Fruit fly (Drosophila melanogaster) whole organism, embryonic: ENCODE measurements around the gene Tango9.

Experiments used
- Atf3 ChIP-seq: fragments of 200-800 bp; sonication (Bioruptor generic); optimal IDR thresholded peaks from 3 replicates; lab custom pipeline; 2016; ENCODE audit warnings: missing biosample characterization, missing genetic modification characterization
- Awh ChIP-seq: fragments of 200-800 bp; sonication (Bioruptor generic); IDR thresholded peaks from 2 replicates; pipeline ENCODE4, ENCODE4 v1.3.6; 2022; ENCODE audit warnings: missing biosample characterization, missing genetic modification characterization
- BtbVII ChIP-seq: fragments of 200-800 bp; sonication (Bioruptor generic); optimal IDR thresholded peaks from 3 replicates; lab custom pipeline; 2017; ENCODE audit warnings: missing biosample characterization, mild to moderate bottlenecking, missing genetic modification characterization
- CG10274 ChIP-seq: fragments of 200-800 bp; sonication (Bioruptor generic); optimal IDR thresholded peaks from 3 replicates; lab custom pipeline; 2017; ENCODE audit warnings: missing biosample characterization, mild to moderate bottlenecking, missing genetic modification characterization
- CG10565 ChIP-seq: fragments of 200-800 bp; sonication (Bioruptor generic); optimal IDR thresholded peaks from 3 replicates; lab custom pipeline; 2016; ENCODE audit warnings: missing biosample characterization, mild to moderate bottlenecking, missing genetic modification characterization
- CG10979 ChIP-seq: fragments of 200-800 bp; sonication (Bioruptor generic); optimal IDR thresholded peaks from 2 replicates; lab custom pipeline; 2018; ENCODE audit warnings: missing biosample characterization, mild to moderate bottlenecking, missing genetic modification characterization, moderate library complexity
- CG12236 ChIP-seq: fragments of 200-800 bp; sonication (Bioruptor generic); optimal IDR thresholded peaks from 2 replicates; lab custom pipeline; 2016; ENCODE audit warnings: missing biosample characterization, missing genetic modification characterization
- CG12942 ChIP-seq: fragments of 200-800 bp; sonication (Bioruptor generic); optimal IDR thresholded peaks from 3 replicates; lab custom pipeline; 2016; ENCODE audit warnings: missing biosample characterization, missing genetic modification characterization
- CG13775 ChIP-seq: fragments of 200-800 bp; sonication (Bioruptor generic); optimal IDR thresholded peaks from 3 replicates; lab custom pipeline; 2017; ENCODE audit warnings: missing biosample characterization, mild to moderate bottlenecking, missing genetic modification characterization
- CG14441 ChIP-seq: fragments of 200-800 bp; sonication (Bioruptor generic); IDR thresholded peaks from 2 replicates; pipeline ENCODE4 v1.3.6; 2022; ENCODE audit warnings: missing biosample characterization, missing genetic modification characterization
- CG15269 ChIP-seq: fragments of 200-800 bp; sonication (Bioruptor generic); optimal IDR thresholded peaks from 2 replicates; lab custom pipeline; 2018; ENCODE audit warnings: missing biosample characterization, mild to moderate bottlenecking, missing genetic modification characterization, moderate library complexity
- CG1792 ChIP-seq: fragments of 200-800 bp; sonication (Bioruptor generic); optimal IDR thresholded peaks from 2 replicates; lab custom pipeline; 2016; ENCODE audit warnings: missing biosample characterization, missing genetic modification characterization
- CG18764 ChIP-seq: fragments of 200-800 bp; sonication (Bioruptor generic); optimal IDR thresholded peaks from 3 replicates; lab custom pipeline; 2016; ENCODE audit warnings: missing biosample characterization, missing genetic modification characterization
- CG33557 ChIP-seq: fragments of 200-800 bp; sonication (Bioruptor generic); optimal IDR thresholded peaks from 2 replicates; lab custom pipeline; 2019; ENCODE audit warnings: missing biosample characterization, mild to moderate bottlenecking, missing genetic modification characterization, moderate library complexity
- CG3407 ChIP-seq: fragments of 200-800 bp; sonication (Bioruptor generic); optimal IDR thresholded peaks from 2 replicates; lab custom pipeline; 2018; ENCODE audit warnings: missing biosample characterization, mild to moderate bottlenecking, missing genetic modification characterization
- CG34422 ChIP-seq: fragments of 200-800 bp; sonication (Bioruptor generic); IDR thresholded peaks from 3 replicates; pipeline ENCODE4 v1.3.6; 2022; ENCODE audit warnings: missing biosample characterization, missing genetic modification characterization
- CG6175 ChIP-seq: fragments of 200-800 bp; sonication (Bioruptor generic); IDR thresholded peaks from 3 replicates; pipeline ENCODE4 v1.3.6; 2022; ENCODE audit warnings: missing biosample characterization, missing genetic modification characterization
- CG6254 ChIP-seq: fragments of 200-800 bp; sonication (Bioruptor generic); optimal IDR thresholded peaks from 3 replicates; lab custom pipeline; 2017; ENCODE audit warnings: mild to moderate bottlenecking, missing biosample characterization, missing genetic modification reagents, missing genetic modification characterization
- CG6791 ChIP-seq: fragments of 200-800 bp; sonication (Bioruptor generic); IDR thresholded peaks from 3 replicates; pipeline ENCODE4 v1.3.6; 2022; ENCODE audit warnings: missing biosample characterization, missing genetic modification characterization; ENCODE audit not compliant: partially characterized antibody
- CG6854 ChIP-seq: fragments of 200-800 bp; sonication (Bioruptor generic); optimal IDR thresholded peaks from 3 replicates; lab custom pipeline; 2017; ENCODE audit warnings: missing biosample characterization, mild to moderate bottlenecking, missing genetic modification characterization
- CG7357 ChIP-seq: fragments of 200-800 bp; sonication (Bioruptor generic); IDR thresholded peaks from 3 replicates; pipeline ENCODE4 v1.3.6; 2022; ENCODE audit warnings: missing biosample characterization, missing genetic modification characterization
- CHES-1-like ChIP-seq: fragments of 200-800 bp; sonication (Bioruptor generic); optimal IDR thresholded peaks from 2 replicates; lab custom pipeline; 2016; ENCODE audit warnings: missing biosample characterization, missing genetic modification characterization
- Chrac-16 ChIP-seq: fragments of 200-800 bp; sonication (Bioruptor generic); optimal IDR thresholded peaks from 3 replicates; lab custom pipeline; 2016; ENCODE audit warnings: missing biosample characterization, missing genetic modification characterization
- CkIIα-i1 ChIP-seq: fragments of 200-800 bp; sonication (Bioruptor generic); IDR thresholded peaks from 2 replicates; pipeline ENCODE4 v1.3.6; 2022; ENCODE audit warnings: missing biosample characterization, missing genetic modification characterization
- CoRest ChIP-seq: fragments of 200-800 bp; sonication (Bioruptor generic); optimal IDR thresholded peaks from 3 replicates; lab custom pipeline; 2018; ENCODE audit warnings: missing biosample characterization, mild to moderate bottlenecking, missing genetic modification characterization, moderate library complexity
- Dek ChIP-seq: fragments of 200-800 bp; sonication (Bioruptor generic); optimal IDR thresholded peaks from 3 replicates; lab custom pipeline; 2019; ENCODE audit warnings: missing biosample characterization, mild to moderate bottlenecking, missing genetic modification characterization, moderate library complexity
- Drgx ChIP-seq: fragments of 200-800 bp; sonication (Bioruptor generic); IDR thresholded peaks from 2 replicates; pipeline ENCODE4 v1.3.6; 2022; ENCODE audit warnings: missing biosample characterization, missing genetic modification characterization
- ERR ChIP-seq: fragments of 200-800 bp; sonication (Bioruptor generic); optimal IDR thresholded peaks from 2 replicates; lab custom pipeline; 2016; ENCODE audit warnings: missing biosample characterization, missing genetic modification characterization
- HHEX ChIP-seq: fragments of 200-800 bp; sonication (Bioruptor generic); optimal IDR thresholded peaks from 3 replicates; lab custom pipeline; 2017; ENCODE audit warnings: missing biosample characterization, mild to moderate bottlenecking, missing genetic modification characterization, missing genetic modification reagents
- Jarid2 ChIP-seq: fragments of 200-800 bp; sonication (Bioruptor generic); optimal IDR thresholded peaks from 3 replicates; lab custom pipeline; 2017; ENCODE audit warnings: mild to moderate bottlenecking, missing biosample characterization, missing genetic modification reagents, missing genetic modification characterization
- Neu2 ChIP-seq: fragments of 200-800 bp; sonication (Bioruptor generic); optimal IDR thresholded peaks from 3 replicates; lab custom pipeline; 2016; ENCODE audit warnings: missing biosample characterization, missing genetic modification characterization, borderline replicate concordance
- Nf-YA ChIP-seq: fragments of 200-800 bp; sonication (Bioruptor generic); IDR thresholded peaks from 2 replicates; pipeline ENCODE4 v1.3.6; 2022; ENCODE audit warnings: missing biosample characterization, missing genetic modification characterization
- PHDP ChIP-seq: fragments of 200-800 bp; sonication (Bioruptor generic); optimal IDR thresholded peaks from 3 replicates; lab custom pipeline; 2018; ENCODE audit warnings: missing biosample characterization, mild to moderate bottlenecking, missing genetic modification characterization, moderate library complexity
- Sox102F ChIP-seq: fragments of 200-800 bp; sonication (Bioruptor generic); optimal IDR thresholded peaks from 2 replicates; lab custom pipeline; 2018; ENCODE audit warnings: missing biosample characterization, mild to moderate bottlenecking, missing genetic modification characterization, moderate library complexity
- amos ChIP-seq: fragments of 200-800 bp; sonication (Bioruptor generic); IDR thresholded peaks from 2 replicates; pipeline ENCODE4 v1.3.6; 2022; ENCODE audit warnings: missing biosample characterization, missing genetic modification characterization; ENCODE audit not compliant: partially characterized antibody
- corto ChIP-seq: fragments of 200-800 bp; sonication (Bioruptor generic); optimal IDR thresholded peaks from 2 replicates; lab custom pipeline; 2016; ENCODE audit warnings: missing biosample characterization, mild to moderate bottlenecking, missing genetic modification characterization, moderate library complexity
- dysf ChIP-seq: fragments of 200-800 bp; sonication (Bioruptor generic); IDR thresholded peaks from 3 replicates; pipeline ENCODE4 v1.3.6; 2022; ENCODE audit warnings: missing biosample characterization, missing genetic modification characterization
- eyg ChIP-seq: fragments of 200-800 bp; sonication (Bioruptor generic); optimal IDR thresholded peaks from 3 replicates; lab custom pipeline; 2016; ENCODE audit warnings: missing biosample characterization, missing genetic modification characterization
- fu2 ChIP-seq: fragments of 200-800 bp; sonication (Bioruptor generic); optimal IDR thresholded peaks from 2 replicates; lab custom pipeline; 2016; ENCODE audit warnings: missing biosample characterization, missing genetic modification characterization
- hth ChIP-seq: fragments of >200 bp; optimal IDR thresholded peaks from 2 replicates; lab custom pipeline; 2017; ENCODE audit warnings: inconsistent platforms
- insv ChIP-seq, 2 experiments: fragments of 200-800 bp; sonication (Bioruptor generic); optimal IDR thresholded peaks; 3 replicates each; lab custom pipeline; 2016 to 2018; ENCODE audit warnings: missing biosample characterization in 2 of 2, missing genetic modification characterization in 2 of 2
- inv ChIP-seq: fragments of 200-800 bp; sonication (Bioruptor generic); IDR thresholded peaks from 2 replicates; pipeline ENCODE4 v1.3.6; 2022; ENCODE audit warnings: missing biosample characterization, missing genetic modification characterization; ENCODE audit not compliant: partially characterized antibody
- lbe ChIP-seq: fragments of 200-800 bp; sonication (Bioruptor generic); optimal IDR thresholded peaks from 2 replicates; lab custom pipeline; 2016; ENCODE audit warnings: missing biosample characterization, mild to moderate bottlenecking, missing genetic modification characterization
- lilli ChIP-seq: fragments of 200-800 bp; sonication (Bioruptor generic); optimal IDR thresholded peaks from 3 replicates; lab custom pipeline; 2016; ENCODE audit warnings: missing biosample characterization, missing genetic modification characterization
- nerfin-2 ChIP-seq: fragments of 200-800 bp; sonication (Bioruptor generic); IDR thresholded peaks from 2 replicates; pipeline ENCODE4 v1.3.6; 2022; ENCODE audit warnings: missing biosample characterization, missing genetic modification characterization; ENCODE audit not compliant: partially characterized antibody
- oc ChIP-seq: fragments of 200-800 bp; sonication (Bioruptor generic); optimal IDR thresholded peaks from 2 replicates; lab custom pipeline; 2018; ENCODE audit warnings: missing biosample characterization, mild to moderate bottlenecking, missing genetic modification characterization, moderate library complexity
- p53 ChIP-seq: fragments of 200-800 bp; sonication (Bioruptor generic); optimal IDR thresholded peaks from 2 replicates; lab custom pipeline; 2016; ENCODE audit warnings: missing biosample characterization, missing genetic modification characterization
- slbo ChIP-seq: fragments of 200-800 bp; sonication (Bioruptor generic); IDR thresholded peaks from 2 replicates; pipeline ENCODE4 v1.3.6; 2022; ENCODE audit warnings: missing biosample characterization, missing genetic modification characterization
- trh ChIP-seq: fragments of 200-800 bp; sonication (Bioruptor generic); optimal IDR thresholded peaks from 2 replicates; lab custom pipeline; 2016; ENCODE audit warnings: missing biosample characterization, missing genetic modification characterization
- tx ChIP-seq: fragments of 200-800 bp; sonication (Bioruptor generic); optimal IDR thresholded peaks from 2 replicates; lab custom pipeline; 2016; ENCODE audit warnings: missing biosample characterization, missing genetic modification characterization
- usp ChIP-seq: fragments of >200 bp; optimal IDR thresholded peaks from 2 replicates; lab custom pipeline; 2017; ENCODE audit warnings: missing biosample characterization, missing genetic modification characterization
- zen2 ChIP-seq: fragments of 200-800 bp; sonication (Bioruptor generic); IDR thresholded peaks from 3 replicates; pipeline ENCODE4 v1.3.6; 2022; ENCODE audit warnings: missing biosample characterization, missing genetic modification characterization; ENCODE audit not compliant: partially characterized antibody

Gene Tango9

dm6 chr3R:11969217-11969616 lies 5.5 kb downstream of the Tango9 start (continued):
- no peak for TF ChIP-seq CG14441 (GFP tag; lab: Robert Waterston, UW)
- no peak for TF ChIP-seq oc
- TF ChIP-seq zen2 (GFP tag; lab: Robert Waterston, UW), result no peak
- TF ChIP-seq hth (lab: Kevin White, UChicago), result no peak
- no peak for TF ChIP-seq tx (GFP tag; lab: Kevin White, UChicago)
- TF ChIP-seq amos, result no peak
- TF ChIP-seq usp (GFP tag; lab: Kevin White, UChicago), result no peak
- no peak for TF ChIP-seq CG13775 (GFP tag; lab: Kevin White, UChicago)
- TF ChIP-seq HHEX (GFP tag; lab: Kevin White, UChicago), result no peak
- no peak for TF ChIP-seq CG18764 (GFP tag; lab: Kevin White, UChicago)
- TF ChIP-seq fu2, result no peak
- TF ChIP-seq PHDP (tag; lab: Kevin White, UChicago), result peak; percentile 19
- TF ChIP-seq CHES-1-like, result no peak
- no peak for TF ChIP-seq Neu2
- TF ChIP-seq CG3407 (GFP tag; lab: Kevin White, UChicago), result no peak
- TF ChIP-seq CG6854 (GFP tag; lab: Kevin White, UChicago), result no peak
- peak; percentile 23 for TF ChIP-seq lilli
- no peak for TF ChIP-seq CG1792 (GFP tag; lab: Kevin White, UChicago)
- no peak for TF ChIP-seq corto (GFP tag; lab: Kevin White, UChicago)
- no peak for TF ChIP-seq eyg (GFP tag; lab: Kevin White, UChicago)
- TF ChIP-seq lbe, result no peak
- no peak for TF ChIP-seq CG6175
- TF ChIP-seq trh (GFP tag; lab: Kevin White, UChicago), result no peak
- no peak for TF ChIP-seq nerfin-2
- no peak for TF ChIP-seq CG34422 (GFP tag; lab: Robert Waterston, UW)
- no peak for TF ChIP-seq CkIIα-i1 (GFP tag; lab: Robert Waterston, UW)
- no peak for TF ChIP-seq CG10565 (GFP tag; lab: Kevin White, UChicago)
- no peak for TF ChIP-seq Atf3 (GFP tag; lab: Kevin White, UChicago)
- TF ChIP-seq CG12236 (GFP tag; lab: Kevin White, UChicago), result no peak
- TF ChIP-seq Drgx (GFP tag; lab: Robert Waterston, UW), result peak; percentile 64
- no peak for TF ChIP-seq BtbVII (GFP tag; lab: Kevin White, UChicago)
- no peak for TF ChIP-seq CG12942 (GFP tag; lab: Kevin White, UChicago)
- TF ChIP-seq dysf (GFP tag; lab: Robert Waterston, UW), result 0 out of 3 replicates have a peak, but pooled peaks have one; percentile 13
- TF ChIP-seq ERR (GFP tag; lab: Kevin White, UChicago), result no peak
- no peak for TF ChIP-seq CG10274 (GFP tag; lab: Kevin White, UChicago)
- peak; percentile 48 for TF ChIP-seq CG15269 (tag; lab: Kevin White, UChicago)
- peak; percentile 43 for TF ChIP-seq slbo (GFP tag; lab: Robert Waterston, UW)
- no peak for TF ChIP-seq CG6791 (GFP tag; lab: Robert Waterston, UW)
- TF ChIP-seq Jarid2 (GFP tag; lab: Kevin White, UChicago), result no peak
- no peak for TF ChIP-seq Awh (GFP tag; lab: Robert Waterston, UW)
- no peak for TF ChIP-seq CG7357
- no peak for TF ChIP-seq insv (GFP tag; optimal IDR thresholded peaks at IDR 0.05; lab: Kevin White, UChicago)
- TF ChIP-seq CG6254 (GFP tag; lab: Kevin White, UChicago), result no peak
- TF ChIP-seq inv (GFP tag; lab: Robert Waterston, UW), result no peak
- no peak for TF ChIP-seq CG10979
- TF ChIP-seq Dek (tag; lab: Kevin White, UChicago), result no peak
- TF ChIP-seq Chrac-16 (GFP tag; lab: Kevin White, UChicago), result no peak
- TF ChIP-seq p53 (GFP tag; lab: Kevin White, UChicago), result no peak
- peak; percentile 16 for TF ChIP-seq Sox102F (GFP tag; lab: Kevin White, UChicago)
- TF ChIP-seq CoRest (tag; lab: Kevin White, UChicago), result peak; percentile 48
- TF ChIP-seq Nf-YA (GFP tag; lab: Robert Waterston, UW), result no peak
- TF ChIP-seq CG33557 (GFP tag; lab: Kevin White, UChicago), result no peak
